Fruit fly (Drosophila melanogaster) whole organism, embryonic: Measurements from ENCODE around the gene CG42540.

Experiments used
- Asciz ChIP-seq: fragments of 200-800 bp; sonication (Bioruptor generic); optimal IDR thresholded peaks from 2 replicates; lab custom pipeline; 2017; ENCODE audit warnings: missing biosample characterization, mild to moderate bottlenecking, missing genetic modification characterization, missing genetic modification reagents
- Bdp1 ChIP-seq: fragments of 200-800 bp; sonication (Bioruptor generic); optimal IDR thresholded peaks from 3 replicates; lab custom pipeline; 2016; ENCODE audit warnings: missing biosample characterization, missing genetic modification characterization
- BtbVII ChIP-seq: fragments of 200-800 bp; sonication (Bioruptor generic); optimal IDR thresholded peaks from 3 replicates; lab custom pipeline; 2017; ENCODE audit warnings: missing biosample characterization, mild to moderate bottlenecking, missing genetic modification characterization
- CG1024 ChIP-seq: fragments of 200-800 bp; sonication (Bioruptor generic); IDR thresholded peaks from 2 replicates; pipeline ENCODE4 v1.3.6; 2022; ENCODE audit warnings: missing biosample characterization, missing genetic modification characterization
- CG11247 ChIP-seq: fragments of 200-800 bp; sonication (Bioruptor generic); IDR thresholded peaks from 2 replicates; pipeline ENCODE4 v1.3.6; 2022; ENCODE audit warnings: missing biosample characterization, missing genetic modification characterization
- CG11504 ChIP-seq: fragments of 200-800 bp; sonication (Bioruptor generic); optimal IDR thresholded peaks from 3 replicates; lab custom pipeline; 2019; ENCODE audit warnings: missing biosample characterization, mild to moderate bottlenecking, missing genetic modification characterization, moderate library complexity
- CG11695 ChIP-seq: fragments of 200-800 bp; sonication (Bioruptor generic); IDR thresholded peaks from 3 replicates; pipeline ENCODE4 v1.3.6; 2022; ENCODE audit warnings: missing biosample characterization, missing genetic modification characterization
- CG12391 ChIP-seq: fragments of 200-800 bp; sonication (Bioruptor generic); optimal IDR thresholded peaks from 3 replicates; lab custom pipeline; 2018; ENCODE audit warnings: missing biosample characterization, mild to moderate bottlenecking, missing genetic modification characterization, moderate library complexity
- CG12942 ChIP-seq: fragments of 200-800 bp; sonication (Bioruptor generic); optimal IDR thresholded peaks from 3 replicates; lab custom pipeline; 2016; ENCODE audit warnings: missing biosample characterization, missing genetic modification characterization
- CG14050 ChIP-seq: fragments of 200-800 bp; sonication (Bioruptor generic); IDR thresholded peaks from 3 replicates; pipeline ENCODE4 v1.3.6; 2022; ENCODE audit warnings: missing biosample characterization, missing genetic modification characterization
- CG16813 ChIP-seq: fragments of 200-800 bp; sonication (Bioruptor generic); IDR thresholded peaks from 3 replicates; pipeline ENCODE4 v1.3.6; 2022; ENCODE audit warnings: missing biosample characterization, missing genetic modification characterization; ENCODE audit not compliant: partially characterized antibody
- CG17328 ChIP-seq: fragments of 200-800 bp; sonication (Bioruptor generic); IDR thresholded peaks from 2 replicates; pipeline ENCODE4 v1.3.6; 2022; ENCODE audit warnings: missing biosample characterization, missing genetic modification characterization
- CG2120 ChIP-seq: fragments of 200-800 bp; sonication (Bioruptor generic); optimal IDR thresholded peaks from 3 replicates; lab custom pipeline; 2016; ENCODE audit warnings: missing biosample characterization, missing genetic modification characterization
- CG2202 ChIP-seq: fragments of 200-800 bp; sonication (Bioruptor generic); optimal IDR thresholded peaks from 2 replicates; lab custom pipeline; 2018; ENCODE audit warnings: missing biosample characterization, mild to moderate bottlenecking, missing genetic modification characterization
- CG4730 ChIP-seq: fragments of 200-800 bp; sonication (Bioruptor generic); IDR thresholded peaks from 2 replicates; pipeline ENCODE4 v1.3.6; 2022; ENCODE audit warnings: missing biosample characterization, missing genetic modification characterization
- CG4854 ChIP-seq: fragments of 200-800 bp; sonication (Bioruptor generic); optimal IDR thresholded peaks from 2 replicates; lab custom pipeline; 2016; ENCODE audit warnings: missing biosample characterization, missing genetic modification characterization, inconsistent platforms
- CG5180 ChIP-seq: fragments of 200-800 bp; sonication (Bioruptor generic); optimal IDR thresholded peaks from 3 replicates; lab custom pipeline; 2017; ENCODE audit warnings: missing biosample characterization, missing genetic modification characterization, mild to moderate bottlenecking, moderate library complexity, missing genetic modification reagents
- CG7271 ChIP-seq: fragments of 200-800 bp; sonication (Bioruptor generic); optimal IDR thresholded peaks from 2 replicates; lab custom pipeline; 2018; ENCODE audit warnings: missing biosample characterization, mild to moderate bottlenecking, missing genetic modification characterization, moderate library complexity
- CTCF ChIP-seq: fragments of 200-800 bp; sonication (Bioruptor generic); optimal IDR thresholded peaks from 2 replicates; lab custom pipeline; 2017; ENCODE audit warnings: missing biosample characterization, mild to moderate bottlenecking, missing genetic modification characterization, moderate library complexity
- Dad ChIP-seq: fragments of 200-800 bp; sonication (Bioruptor generic); optimal IDR thresholded peaks from 3 replicates; lab custom pipeline; 2016; ENCODE audit warnings: missing biosample characterization, missing genetic modification characterization
- H15 ChIP-seq: fragments of 200-800 bp; sonication (Bioruptor generic); IDR thresholded peaks from 3 replicates; pipeline ENCODE4 v1.3.6; 2022; ENCODE audit warnings: missing biosample characterization, missing genetic modification characterization
- H2.0 ChIP-seq: fragments of 200-800 bp; sonication (Bioruptor generic); IDR thresholded peaks from 2 replicates; pipeline ENCODE4 v1.3.6; 2022; ENCODE audit warnings: missing biosample characterization, missing genetic modification characterization
- HLH54F ChIP-seq: fragments of 200-800 bp; sonication (Bioruptor generic); optimal IDR thresholded peaks from 3 replicates; lab custom pipeline; 2016; ENCODE audit warnings: missing biosample characterization, missing genetic modification characterization
- Lhr ChIP-seq: fragments of 200-800 bp; sonication (Bioruptor generic); optimal IDR thresholded peaks from 3 replicates; lab custom pipeline; 2017; ENCODE audit warnings: mild to moderate bottlenecking, missing biosample characterization, missing genetic modification reagents, missing genetic modification characterization
- NK7.1 ChIP-seq: fragments of 200-800 bp; sonication (Bioruptor generic); optimal IDR thresholded peaks from 3 replicates; lab custom pipeline; 2016; ENCODE audit warnings: missing biosample characterization, missing genetic modification characterization
- Opbp ChIP-seq: fragments of 200-800 bp; sonication (Bioruptor generic); IDR thresholded peaks from 3 replicates; pipeline ENCODE4 v1.3.6; 2022; ENCODE audit warnings: missing biosample characterization, missing genetic modification characterization; ENCODE audit not compliant: partially characterized antibody
- Optix ChIP-seq: fragments of 200-800 bp; sonication (Bioruptor generic); IDR thresholded peaks from 3 replicates; pipeline ENCODE4 v1.3.6; 2022; ENCODE audit warnings: missing biosample characterization, missing genetic modification characterization
- Sin3A ChIP-seq: fragments of >200 bp; optimal IDR thresholded peaks from 2 replicates; lab custom pipeline; 2018
- Tbp ChIP-seq: fragments of >200 bp; optimal IDR thresholded peaks from 2 replicates; lab custom pipeline; 2018; ENCODE audit warnings: missing biosample characterization, missing genetic modification characterization
- ase ChIP-seq: fragments of 200-800 bp; sonication (Bioruptor generic); IDR thresholded peaks from 3 replicates; pipeline ENCODE4 v1.3.6; 2022; ENCODE audit warnings: missing biosample characterization, missing genetic modification characterization
- bcd ChIP-seq: fragments of 200-800 bp; sonication (Bioruptor generic); optimal IDR thresholded peaks from 2 replicates; lab custom pipeline; 2017; ENCODE audit warnings: missing biosample characterization, mild to moderate bottlenecking, missing genetic modification characterization
- bowl ChIP-seq: fragments of 200-800 bp; sonication (Bioruptor generic); IDR thresholded peaks from 2 replicates; pipeline ENCODE4 v1.3.6; 2022; ENCODE audit warnings: missing biosample characterization, missing genetic modification characterization
- chif ChIP-seq, 2 experiments: fragments of 200-800 bp; sonication (Bioruptor generic); optimal IDR thresholded peaks; 3 replicates each; lab custom pipeline; 2016; ENCODE audit warnings: missing biosample characterization in 2 of 2, missing genetic modification characterization in 2 of 2
- crc ChIP-seq: fragments of 200-800 bp; sonication (Bioruptor generic); optimal IDR thresholded peaks from 2 replicates; lab custom pipeline; 2016; ENCODE audit warnings: missing biosample characterization, missing genetic modification characterization
- dati ChIP-seq: fragments of 200-800 bp; sonication (Bioruptor generic); IDR thresholded peaks from 2 replicates; pipeline ENCODE4 v1.3.6; 2022; ENCODE audit warnings: missing biosample characterization, missing genetic modification characterization
- dm ChIP-seq: fragments of 200-800 bp; sonication (Bioruptor generic); optimal IDR thresholded peaks from 3 replicates; lab custom pipeline; 2016; ENCODE audit warnings: missing biosample characterization, missing genetic modification characterization
- ewg ChIP-seq: fragments of 200-800 bp; sonication (Bioruptor generic); optimal IDR thresholded peaks from 3 replicates; lab custom pipeline; 2017; ENCODE audit warnings: mild to moderate bottlenecking, missing biosample characterization, missing genetic modification reagents, missing genetic modification characterization
- h ChIP-seq: fragments of >200 bp; optimal IDR thresholded peaks from 2 replicates; lab custom pipeline; 2017
- kah ChIP-seq: fragments of 200-800 bp; sonication (Bioruptor generic); optimal IDR thresholded peaks from 2 replicates; lab custom pipeline; 2018; ENCODE audit warnings: missing biosample characterization, mild to moderate bottlenecking, missing genetic modification characterization
- mirr ChIP-seq: fragments of 200-800 bp; sonication (Bioruptor generic); optimal IDR thresholded peaks from 3 replicates; lab custom pipeline; 2018; ENCODE audit warnings: missing biosample characterization, mild to moderate bottlenecking, missing genetic modification characterization
- nerfin-1 ChIP-seq: fragments of 200-800 bp; sonication (Bioruptor generic); optimal IDR thresholded peaks from 3 replicates; lab custom pipeline; 2019; ENCODE audit warnings: missing biosample characterization, mild to moderate bottlenecking, missing genetic modification characterization, moderate library complexity
- pho ChIP-seq: fragments of 200-800 bp; sonication (Bioruptor generic); optimal IDR thresholded peaks from 2 replicates; lab custom pipeline; 2016; ENCODE audit warnings: missing biosample characterization, missing genetic modification characterization
- pita ChIP-seq: fragments of 200-800 bp; sonication (Bioruptor generic); optimal IDR thresholded peaks from 2 replicates; lab custom pipeline; 2017; ENCODE audit warnings: missing biosample characterization, mild to moderate bottlenecking, missing genetic modification characterization
- prd ChIP-seq, 3 experiments: fragments of >200 bp in 2 of 3; fragments of 200-800 bp in 1 of 3; sonication (Bioruptor generic) in 1 of 3; optimal IDR thresholded peaks in 2 of 3; IDR thresholded peaks in 1 of 3; 2 replicates in 2 of 3; 3 replicates in 1 of 3; pipeline versions ENCODE4 v1.3.6 to Lab custom; 2017 to 2022; ENCODE audit warnings: missing biosample characterization in 1 of 3, missing genetic modification characterization in 1 of 3
- sr ChIP-seq: fragments of 200-800 bp; sonication (Bioruptor generic); IDR thresholded peaks from 3 replicates; pipeline ENCODE4 v1.3.6; 2022; ENCODE audit warnings: missing biosample characterization, missing genetic modification characterization
- sug ChIP-seq: fragments of 200-800 bp; optimal IDR thresholded peaks from 2 replicates; lab custom pipeline; 2019; ENCODE audit warnings: missing biosample characterization, mild to moderate bottlenecking, missing genetic modification characterization, moderate library complexity
- ttk ChIP-seq: fragments of 200-800 bp; sonication (Bioruptor generic); IDR thresholded peaks from 2 replicates; pipeline ENCODE4 v2.1.2; 2022; ENCODE audit warnings: missing biosample characterization, missing genetic modification characterization
- unc-4 ChIP-seq: fragments of 200-800 bp; sonication (Bioruptor generic); IDR thresholded peaks from 2 replicates; pipeline ENCODE4 v1.3.6; 2022; ENCODE audit warnings: missing biosample characterization, missing genetic modification characterization; ENCODE audit not compliant: partially characterized antibody
- wdn ChIP-seq: fragments of 200-800 bp; sonication (Bioruptor generic); IDR thresholded peaks from 2 replicates; pipeline ENCODE4 v1.3.6; 2022; ENCODE audit warnings: missing biosample characterization, missing genetic modification characterization
- z ChIP-seq: fragments of 200-800 bp; sonication (Bioruptor generic); IDR thresholded peaks from 3 replicates; pipeline ENCODE4 v1.3.6; 2022; ENCODE audit warnings: missing biosample characterization, missing genetic modification characterization
- zfh1 ChIP-seq: fragments of 200-800 bp; sonication (Bioruptor generic); IDR thresholded peaks from 3 replicates; pipeline ENCODE4 v1.3.6; 2022; ENCODE audit warnings: missing biosample characterization, missing genetic modification characterization

CG42540 gene

DNA sequence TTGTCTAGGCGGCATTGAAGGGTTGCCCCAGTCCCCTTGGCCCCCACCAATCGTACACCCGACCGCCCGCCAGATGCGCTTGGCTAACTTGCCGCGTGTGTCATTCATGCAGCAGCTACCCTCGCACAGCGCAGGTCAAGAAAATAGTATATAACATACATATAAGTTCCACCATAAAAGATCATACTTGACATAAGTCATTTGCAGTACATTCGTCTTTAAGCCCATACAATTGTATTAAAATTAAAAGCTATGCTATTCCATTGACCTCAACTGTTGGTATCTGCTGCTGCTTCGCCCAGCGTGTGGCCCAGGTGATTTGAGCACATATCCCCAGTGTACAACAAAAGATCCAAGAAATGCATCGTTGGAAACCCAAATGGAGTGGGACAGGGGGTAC, 55.4 kb downstream of the CG42540 start (continued):
- TF ChIP-seq mirr (no peak), Bdp1 (GFP tag; lab: Kevin White, UChicago) (peak; percentile 47), crc (peak; percentile 54), nerfin-1 (tag; lab: Kevin White, UChicago) (peak; percentile 35), CG4730 (GFP tag; lab: Robert Waterston, UW) (peak; percentile 56), dati (GFP tag; lab: Robert Waterston, UW) (0 out of 2 replicates have a peak, but pooled peaks have one; percentile 32), bcd (peak; percentile 71), ase (GFP tag; lab: Robert Waterston, UW) (peak; percentile 76)

DNA sequence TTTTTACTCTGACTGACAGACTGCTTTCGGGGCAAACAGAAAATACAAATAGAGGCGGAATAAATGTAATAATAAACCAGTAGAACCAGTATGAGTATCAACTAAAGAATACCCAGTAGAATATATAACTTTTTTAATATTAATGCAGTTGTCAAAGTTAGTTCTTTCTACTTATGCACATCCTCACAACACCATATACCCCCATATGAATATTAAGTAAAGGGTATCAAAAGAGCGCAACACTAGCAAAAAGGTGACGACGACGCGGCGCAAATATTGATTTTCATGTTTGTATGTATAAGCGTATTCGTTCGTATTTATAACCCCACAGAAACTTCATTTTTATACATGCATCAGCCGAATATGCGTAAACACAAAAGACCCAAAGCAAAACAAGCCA, 57.2 kb downstream of the CG42540 start:
- peak; percentile 67 for TF ChIP-seq dm
- TF ChIP-seq CTCF, result peak; percentile 69
- TF ChIP-seq CG17328, result peak; percentile 90
- TF ChIP-seq BtbVII, result peak; percentile 94
- TF ChIP-seq CG7271 (tag; lab: Kevin White, UChicago), result peak; percentile 91
- peak; percentile 88 for TF ChIP-seq Dad (GFP tag; lab: Kevin White, UChicago)
- TF ChIP-seq CG2120 (GFP tag; lab: Kevin White, UChicago), result peak; percentile 89
- TF ChIP-seq CG4854 (GFP tag; lab: Kevin White, UChicago), result peak; percentile 95
- TF ChIP-seq sug (tag; lab: Kevin White, UChicago), result peak; percentile 72
- peak; percentile 95 for TF ChIP-seq zfh1
- TF ChIP-seq chif (GFP tag; optimal IDR thresholded peaks at IDR 0.05; lab: Kevin White, UChicago), result peak; percentile 90 to 91
- TF ChIP-seq CG4730 (GFP tag; lab: Robert Waterston, UW), result peak; percentile 91
- TF ChIP-seq z (GFP tag; lab: Robert Waterston, UW), result peak; percentile 70; the same call in 2 of the 3 replicates
- peak; percentile 71; the same call in 1 of the 2 replicates for TF ChIP-seq bowl (GFP tag; lab: Robert Waterston, UW)
- peak; percentile 86 for TF ChIP-seq CG14050 (GFP tag; lab: Robert Waterston, UW)
- TF ChIP-seq Optix (GFP tag; lab: Robert Waterston, UW), result peak; percentile 81
- peak; percentile 95 for TF ChIP-seq CG11695 (GFP tag; lab: Robert Waterston, UW)
- TF ChIP-seq NK7.1 (GFP tag; lab: Kevin White, UChicago), result peak; percentile 85
- peak; percentile 92 for TF ChIP-seq H2.0 (GFP tag; lab: Robert Waterston, UW)
- TF ChIP-seq sr (GFP tag; lab: Robert Waterston, UW), result peak; percentile 87
- no peak for TF ChIP-seq Tbp (GFP tag; lab: Kevin White, UChicago)
- TF ChIP-seq pita (GFP tag; lab: Kevin White, UChicago), result no peak
- peak; percentile 66 for TF ChIP-seq HLH54F (GFP tag; lab: Kevin White, UChicago)
- no peak for TF ChIP-seq h (lab: Kevin White, UChicago)
- TF ChIP-seq Asciz (GFP tag; lab: Kevin White, UChicago), result peak; percentile 98
- no peak for TF ChIP-seq Sin3A (lab: Kevin White, UChicago)
- TF ChIP-seq prd (optimal IDR thresholded peaks at IDR 0.05; lab: Kevin White, UChicago), result no peak
- peak; percentile 96 for TF ChIP-seq prd (GFP tag; IDR thresholded peaks at IDR 0.05; lab: Robert Waterston, UW)
- peak; percentile 85 for TF ChIP-seq kah (GFP tag; lab: Kevin White, UChicago)
- TF ChIP-seq CG1024, result peak; percentile 90
- TF ChIP-seq pho, result peak; percentile 74
- no peak for TF ChIP-seq Opbp (GFP tag; lab: Robert Waterston, UW)
- peak; percentile 94 for TF ChIP-seq CG12391
- TF ChIP-seq ttk (GFP tag; lab: Robert Waterston, UW), result peak; percentile 92
- TF ChIP-seq CG16813 (GFP tag; lab: Robert Waterston, UW), result no peak
- TF ChIP-seq ewg (GFP tag; lab: Kevin White, UChicago), result peak; percentile 89
- peak; percentile 89 for TF ChIP-seq CG12942 (GFP tag; lab: Kevin White, UChicago)
- no peak for TF ChIP-seq unc-4
- peak; percentile 92 for TF ChIP-seq CG2202 (tag; lab: Kevin White, UChicago)
- peak; percentile 94 for TF ChIP-seq H15 (GFP tag; lab: Robert Waterston, UW)
- peak; percentile 87 for TF ChIP-seq CG5180 (GFP tag; lab: Kevin White, UChicago)
- no peak; the same call in 1 of the 2 replicates for TF ChIP-seq wdn
- TF ChIP-seq CG11504 (tag; lab: Kevin White, UChicago), result peak; percentile 96
- TF ChIP-seq CG11247 (GFP tag; lab: Robert Waterston, UW), result peak; percentile 92
- peak; percentile 86 for TF ChIP-seq Lhr (GFP tag; lab: Kevin White, UChicago)
